Fruit fly (Drosophila melanogaster) whole organism, embryonic: Measurements from ENCODE around the gene Cpr78E.
A peak's percentile ranks its signal among the peaks of the same experiment; 100 is the strongest.

Source experiments
- BEAF-32 ChIP-seq: fragments of 200-800 bp; sonication (Bioruptor generic); optimal IDR thresholded peaks from 3 replicates; lab custom pipeline; 2017; ENCODE audit warnings: missing biosample characterization, missing genetic modification characterization, mild to moderate bottlenecking, moderate library complexity, missing genetic modification reagents
- Bgb ChIP-seq: fragments of 200-800 bp; sonication (Bioruptor generic); IDR thresholded peaks from 2 replicates; pipeline ENCODE4 v1.3.6; 2022; ENCODE audit warnings: missing biosample characterization, missing genetic modification characterization; ENCODE audit not compliant: partially characterized antibody
- CG10267 ChIP-seq: fragments of 200-800 bp; sonication (Bioruptor generic); optimal IDR thresholded peaks from 2 replicates; lab custom pipeline; 2018; ENCODE audit warnings: missing biosample characterization, mild to moderate bottlenecking, missing genetic modification characterization, moderate library complexity
- CG10543 ChIP-seq: fragments of 200-800 bp; sonication (Bioruptor generic); optimal IDR thresholded peaks from 3 replicates; lab custom pipeline; 2017; ENCODE audit warnings: missing biosample characterization, mild to moderate bottlenecking, missing genetic modification characterization, moderate library complexity
- CG10979 ChIP-seq: fragments of 200-800 bp; sonication (Bioruptor generic); optimal IDR thresholded peaks from 2 replicates; lab custom pipeline; 2018; ENCODE audit warnings: missing biosample characterization, mild to moderate bottlenecking, missing genetic modification characterization, moderate library complexity
- CG12659 ChIP-seq: fragments of 200-800 bp; sonication (Bioruptor generic); optimal IDR thresholded peaks from 3 replicates; lab custom pipeline; 2017; ENCODE audit warnings: mild to moderate bottlenecking, missing biosample characterization, missing genetic modification reagents, missing genetic modification characterization
- CG13287 ChIP-seq: fragments of 200-800 bp; sonication (Bioruptor generic); IDR thresholded peaks from 2 replicates; pipeline ENCODE4 v1.3.6; 2022; ENCODE audit warnings: missing biosample characterization, missing genetic modification characterization; ENCODE audit not compliant: partially characterized antibody
- CG14710 ChIP-seq: fragments of 200-800 bp; sonication (Bioruptor generic); optimal IDR thresholded peaks from 3 replicates; lab custom pipeline; 2019; ENCODE audit warnings: missing biosample characterization, mild to moderate bottlenecking, missing genetic modification characterization, moderate library complexity
- CG15073 ChIP-seq: fragments of 200-800 bp; sonication (Bioruptor generic); optimal IDR thresholded peaks from 2 replicates; lab custom pipeline; 2016; ENCODE audit warnings: missing biosample characterization, missing genetic modification characterization
- CG15479 ChIP-seq: fragments of 200-800 bp; sonication (Bioruptor generic); optimal IDR thresholded peaks from 3 replicates; lab custom pipeline; 2019; ENCODE audit warnings: missing biosample characterization, mild to moderate bottlenecking, missing genetic modification characterization, moderate library complexity
- CG15696 ChIP-seq: fragments of 200-800 bp; sonication (Bioruptor generic); optimal IDR thresholded peaks from 2 replicates; lab custom pipeline; 2019; ENCODE audit warnings: missing biosample characterization, mild to moderate bottlenecking, missing genetic modification characterization, moderate library complexity
- CG16813 ChIP-seq: fragments of 200-800 bp; sonication (Bioruptor generic); IDR thresholded peaks from 3 replicates; pipeline ENCODE4 v1.3.6; 2022; ENCODE audit warnings: missing biosample characterization, missing genetic modification characterization; ENCODE audit not compliant: partially characterized antibody
- CG17186 ChIP-seq: fragments of 200-800 bp; sonication (Bioruptor generic); optimal IDR thresholded peaks from 3 replicates; lab custom pipeline; 2017; ENCODE audit warnings: missing biosample characterization, missing genetic modification reagents, missing genetic modification characterization
- CG17829 ChIP-seq: fragments of 200-800 bp; optimal IDR thresholded peaks from 2 replicates; lab custom pipeline; 2019; ENCODE audit warnings: missing biosample characterization, mild to moderate bottlenecking, missing genetic modification characterization, moderate library complexity
- CG2116 ChIP-seq: fragments of 200-800 bp; sonication (Bioruptor generic); optimal IDR thresholded peaks from 3 replicates; lab custom pipeline; 2018; ENCODE audit warnings: missing biosample characterization, mild to moderate bottlenecking, missing genetic modification characterization
- CG2129 ChIP-seq: fragments of 200-800 bp; sonication (Bioruptor generic); IDR thresholded peaks from 2 replicates; pipeline ENCODE4 v1.3.6; 2022; ENCODE audit warnings: missing biosample characterization, missing genetic modification characterization; ENCODE audit not compliant: partially characterized antibody
- CG30020 ChIP-seq: fragments of 200-800 bp; optimal IDR thresholded peaks from 2 replicates; lab custom pipeline; 2019; ENCODE audit warnings: missing biosample characterization, mild to moderate bottlenecking, missing genetic modification characterization, moderate library complexity
- CG3995 ChIP-seq: fragments of 200-800 bp; sonication (Bioruptor generic); optimal IDR thresholded peaks from 3 replicates; lab custom pipeline; 2016; ENCODE audit warnings: missing biosample characterization, missing genetic modification characterization
- CG4360 ChIP-seq: fragments of 200-800 bp; sonication (Bioruptor generic); IDR thresholded peaks from 2 replicates; pipeline ENCODE4 v1.3.6; 2022; ENCODE audit warnings: missing biosample characterization, missing genetic modification characterization
- CG7556 ChIP-seq: fragments of 200-800 bp; sonication (Bioruptor generic); optimal IDR thresholded peaks from 2 replicates; lab custom pipeline; 2017; ENCODE audit warnings: missing biosample characterization, mild to moderate bottlenecking, missing genetic modification characterization
- CG8281 ChIP-seq: fragments of 200-800 bp; sonication (Bioruptor generic); optimal IDR thresholded peaks from 2 replicates; lab custom pipeline; 2018; ENCODE audit warnings: missing biosample characterization, mild to moderate bottlenecking, missing genetic modification characterization, moderate library complexity
- CG9797 ChIP-seq: fragments of 200-800 bp; sonication (Bioruptor generic); optimal IDR thresholded peaks from 3 replicates; lab custom pipeline; 2018; ENCODE audit warnings: missing biosample characterization, mild to moderate bottlenecking, missing genetic modification characterization
- Doc2 ChIP-seq: fragments of 200-800 bp; sonication (Bioruptor generic); IDR thresholded peaks from 2 replicates; pipeline ENCODE4 v1.3.6; 2022; ENCODE audit warnings: missing biosample characterization, missing genetic modification characterization
- Doc3 ChIP-seq: fragments of 200-800 bp; sonication (Bioruptor generic); IDR thresholded peaks from 3 replicates; pipeline ENCODE4 v1.3.6; 2022; ENCODE audit warnings: missing biosample characterization, missing genetic modification characterization; ENCODE audit not compliant: partially characterized antibody
- E2f1 ChIP-seq: fragments of 200-800 bp; sonication (Bioruptor generic); IDR thresholded peaks from 2 replicates; pipeline ENCODE4 v1.3.6; 2022; ENCODE audit warnings: missing biosample characterization, missing genetic modification characterization
- ERR ChIP-seq: fragments of 200-800 bp; sonication (Bioruptor generic); optimal IDR thresholded peaks from 2 replicates; lab custom pipeline; 2016; ENCODE audit warnings: missing biosample characterization, missing genetic modification characterization
- MBD-R2 ChIP-seq: fragments of 200-800 bp; sonication (Bioruptor generic); IDR thresholded peaks from 2 replicates; pipeline ENCODE4 v1.3.6; 2022; ENCODE audit warnings: missing biosample characterization, missing genetic modification characterization
- Optix ChIP-seq: fragments of 200-800 bp; sonication (Bioruptor generic); IDR thresholded peaks from 3 replicates; pipeline ENCODE4 v1.3.6; 2022; ENCODE audit warnings: missing biosample characterization, missing genetic modification characterization
- Scr ChIP-seq: fragments of 200-800 bp; sonication (Bioruptor generic); IDR thresholded peaks from 2 replicates; pipeline ENCODE4 v1.3.6; 2022; ENCODE audit warnings: missing biosample characterization, missing genetic modification characterization; ENCODE audit not compliant: partially characterized antibody
- Sry-δ ChIP-seq: fragments of 200-800 bp; sonication (Bioruptor generic); optimal IDR thresholded peaks from 2 replicates; lab custom pipeline; 2016; ENCODE audit warnings: missing biosample characterization, missing genetic modification characterization
- YL-1 ChIP-seq: fragments of 200-800 bp; sonication (Bioruptor generic); optimal IDR thresholded peaks from 3 replicates; lab custom pipeline; 2017; ENCODE audit warnings: missing biosample characterization, mild to moderate bottlenecking, missing genetic modification characterization
- amos ChIP-seq: fragments of 200-800 bp; sonication (Bioruptor generic); IDR thresholded peaks from 2 replicates; pipeline ENCODE4 v1.3.6; 2022; ENCODE audit warnings: missing biosample characterization, missing genetic modification characterization; ENCODE audit not compliant: partially characterized antibody
- bbx ChIP-seq: fragments of 200-800 bp; sonication (Bioruptor generic); IDR thresholded peaks from 2 replicates; pipeline ENCODE4 v1.3.6; 2022; ENCODE audit warnings: missing biosample characterization, missing genetic modification characterization; ENCODE audit not compliant: partially characterized antibody
- cato ChIP-seq: fragments of 200-800 bp; sonication (Bioruptor generic); optimal IDR thresholded peaks from 2 replicates; lab custom pipeline; 2016; ENCODE audit warnings: missing biosample characterization, missing genetic modification characterization, borderline replicate concordance
- chinmo ChIP-seq: fragments of 200-800 bp; sonication (Bioruptor generic); IDR thresholded peaks from 4 replicates; pipeline ENCODE4 v1.3.6; 2022; ENCODE audit warnings: missing biosample characterization, missing genetic modification characterization; ENCODE audit not compliant: partially characterized antibody
- dm ChIP-seq: fragments of 200-800 bp; sonication (Bioruptor generic); optimal IDR thresholded peaks from 3 replicates; lab custom pipeline; 2016; ENCODE audit warnings: missing biosample characterization, missing genetic modification characterization
- gfzf ChIP-seq: fragments of 200-800 bp; sonication (Bioruptor generic); optimal IDR thresholded peaks from 2 replicates; lab custom pipeline; 2016; ENCODE audit warnings: missing biosample characterization, mild to moderate bottlenecking, missing genetic modification characterization, moderate library complexity
- hb ChIP-seq: fragments of 200-800 bp; sonication (Bioruptor generic); IDR thresholded peaks from 3 replicates; pipeline ENCODE4 v1.3.6; 2022; ENCODE audit warnings: missing biosample characterization, missing genetic modification characterization; ENCODE audit not compliant: partially characterized antibody
- inv ChIP-seq: fragments of 200-800 bp; sonication (Bioruptor generic); IDR thresholded peaks from 2 replicates; pipeline ENCODE4 v1.3.6; 2022; ENCODE audit warnings: missing biosample characterization, missing genetic modification characterization; ENCODE audit not compliant: partially characterized antibody
- lbe ChIP-seq: fragments of 200-800 bp; sonication (Bioruptor generic); optimal IDR thresholded peaks from 2 replicates; lab custom pipeline; 2016; ENCODE audit warnings: missing biosample characterization, mild to moderate bottlenecking, missing genetic modification characterization
- nerfin-2 ChIP-seq: fragments of 200-800 bp; sonication (Bioruptor generic); IDR thresholded peaks from 2 replicates; pipeline ENCODE4 v1.3.6; 2022; ENCODE audit warnings: missing biosample characterization, missing genetic modification characterization; ENCODE audit not compliant: partially characterized antibody
- pzg ChIP-seq: fragments of 200-800 bp; sonication (Bioruptor generic); optimal IDR thresholded peaks from 3 replicates; lab custom pipeline; 2018; ENCODE audit warnings: missing biosample characterization, mild to moderate bottlenecking, missing genetic modification characterization, moderate library complexity
- sens ChIP-seq: fragments of 200-800 bp; sonication (Bioruptor generic); peaks from one replicate; lab custom pipeline; 2016; ENCODE audit warnings: missing biosample characterization, missing genetic modification characterization
- ssp ChIP-seq: fragments of 200-800 bp; sonication (Bioruptor generic); IDR thresholded peaks from 2 replicates; pipeline ENCODE4 v1.3.6; 2022; ENCODE audit warnings: missing biosample characterization, missing genetic modification characterization
- stwl ChIP-seq: fragments of 200-800 bp; sonication (Bioruptor generic); optimal IDR thresholded peaks from 3 replicates; lab custom pipeline; 2018; ENCODE audit warnings: missing biosample characterization, mild to moderate bottlenecking, missing genetic modification characterization, moderate library complexity
- trem ChIP-seq: fragments of 200-800 bp; optimal IDR thresholded peaks from 3 replicates; lab custom pipeline; 2019; ENCODE audit warnings: missing biosample characterization, mild to moderate bottlenecking, missing genetic modification characterization, moderate library complexity
- unc-4 ChIP-seq: fragments of 200-800 bp; sonication (Bioruptor generic); IDR thresholded peaks from 2 replicates; pipeline ENCODE4 v1.3.6; 2022; ENCODE audit warnings: missing biosample characterization, missing genetic modification characterization; ENCODE audit not compliant: partially characterized antibody

Cpr78E gene

dm6 chr3L:21626036-21626614, 40.7 kb downstream of the Cpr78E start:
- TF ChIP-seq CG12659 (GFP tag; lab: Kevin White, UChicago): peak; percentile 38
- peak; percentile 81; the same call in 1 of the 2 replicates for TF ChIP-seq amos (GFP tag; lab: Robert Waterston, UW)
- TF ChIP-seq sens (GFP tag; lab: Kevin White, UChicago): peak; percentile 9
- TF ChIP-seq BEAF-32 (GFP tag; lab: Kevin White, UChicago): peak; percentile 76
- peak; percentile 59; the same call in 2 of the 3 replicates for TF ChIP-seq Doc3
- peak; percentile 78; the same call in 2 of the 4 replicates for TF ChIP-seq chinmo (GFP tag; lab: Robert Waterston, UW)
- TF ChIP-seq CG15479 (GFP tag; lab: Kevin White, UChicago): peak; percentile 6
- peak; percentile 0 for TF ChIP-seq lbe (GFP tag; lab: Kevin White, UChicago)
- TF ChIP-seq nerfin-2 (GFP tag; lab: Robert Waterston, UW): 0 out of 2 replicates have a peak, but pooled peaks have one; percentile 9
- TF ChIP-seq Sry-δ (GFP tag; lab: Kevin White, UChicago): peak; percentile 82
- TF ChIP-seq E2f1: no peak
- peak; percentile 40 for TF ChIP-seq YL-1 (GFP tag; lab: Kevin White, UChicago)
- TF ChIP-seq CG13287 (GFP tag; lab: Robert Waterston, UW): peak; percentile 83
- peak; percentile 62 for TF ChIP-seq inv (GFP tag; lab: Robert Waterston, UW)
- TF ChIP-seq Optix (GFP tag; lab: Robert Waterston, UW): no peak
- TF ChIP-seq CG15696 (tag; lab: Kevin White, UChicago): no peak
- TF ChIP-seq CG8281 (tag; lab: Kevin White, UChicago): peak; percentile 94
- TF ChIP-seq CG2116: peak; percentile 64
- peak; percentile 44 for TF ChIP-seq pzg
- TF ChIP-seq CG10979: no peak
- peak; percentile 72; the same call in 1 of the 2 replicates for TF ChIP-seq Bgb (GFP tag; lab: Robert Waterston, UW)
- TF ChIP-seq trem (tag; lab: Kevin White, UChicago): peak; percentile 67
- no peak for TF ChIP-seq CG15073 (GFP tag; lab: Kevin White, UChicago)
- TF ChIP-seq CG30020 (tag; lab: Kevin White, UChicago): peak; percentile 48
- TF ChIP-seq bbx (GFP tag; lab: Robert Waterston, UW): peak; percentile 71; the same call in 1 of the 2 replicates
- no peak for TF ChIP-seq CG7556 (GFP tag; lab: Kevin White, UChicago)
- peak; percentile 60; the same call in 1 of the 2 replicates for TF ChIP-seq MBD-R2 (GFP tag; lab: Robert Waterston, UW)
- peak; percentile 2 for TF ChIP-seq CG9797 (GFP tag; lab: Kevin White, UChicago)
- TF ChIP-seq CG16813 (GFP tag; lab: Robert Waterston, UW): peak; percentile 69
- TF ChIP-seq CG10267 (tag; lab: Kevin White, UChicago): peak; percentile 45
- TF ChIP-seq CG17829 (tag; lab: Kevin White, UChicago): peak; percentile 23
- peak; percentile 5 for TF ChIP-seq dm (GFP tag; lab: Kevin White, UChicago)
- TF ChIP-seq CG3995 (GFP tag; lab: Kevin White, UChicago): peak; percentile 97
- no peak for TF ChIP-seq ssp (GFP tag; lab: Robert Waterston, UW)
- no peak for TF ChIP-seq CG4360 (GFP tag; lab: Robert Waterston, UW)
- peak; percentile 82 for TF ChIP-seq unc-4 (GFP tag; lab: Robert Waterston, UW)
- no peak for TF ChIP-seq cato
- TF ChIP-seq Doc2: no peak
- TF ChIP-seq CG2129 (GFP tag; lab: Robert Waterston, UW): peak; percentile 46; the same call in 1 of the 2 replicates
- peak; percentile 78 for TF ChIP-seq Scr (GFP tag; lab: Robert Waterston, UW)
- peak; percentile 47 for TF ChIP-seq CG17186 (GFP tag; lab: Kevin White, UChicago)
- TF ChIP-seq CG14710 (tag; lab: Kevin White, UChicago): peak; percentile 52
- TF ChIP-seq CG10543 (GFP tag; lab: Kevin White, UChicago): no peak
- no peak for TF ChIP-seq ERR (GFP tag; lab: Kevin White, UChicago)
- peak; percentile 88 for TF ChIP-seq stwl (tag; lab: Kevin White, UChicago)
- TF ChIP-seq hb (GFP tag; lab: Robert Waterston, UW): peak; percentile 64; the same call in 1 of the 3 replicates
- peak; percentile 15 for TF ChIP-seq gfzf
